Worm (Caenorhabditis elegans): ENCODE results near the gene Y38C1AA.19.

The Y38C1AA.19 gene

DNA sequence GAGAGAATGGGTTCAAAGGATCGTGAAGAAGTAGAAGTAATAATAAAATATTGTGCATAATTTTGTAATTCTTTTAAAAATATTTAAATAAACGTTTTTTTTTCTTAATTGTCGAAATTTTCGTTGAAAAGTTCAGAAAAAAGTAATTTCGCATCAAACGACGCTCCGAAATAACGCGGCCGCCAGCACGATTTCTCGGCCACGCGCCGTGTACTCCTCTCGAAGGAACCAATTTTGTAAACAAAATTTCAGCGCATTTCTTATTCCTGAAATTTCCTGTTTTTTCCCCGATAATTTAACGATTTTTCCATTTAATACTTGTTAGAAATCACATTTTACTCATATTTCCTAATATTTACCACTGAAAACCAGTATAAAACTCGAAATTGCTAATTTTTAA lies 32.1 kb downstream of the Y38C1AA.19 start, which contains the start of gene Y38C1AA.12 (continued):
- no peak for TF ChIP-seq peb-1 (tag; optimal IDR thresholded peaks at IDR 0.05)
- peak; percentile 44 for TF ChIP-seq snpc-4 (tag; optimal IDR thresholded peaks at IDR 0.05)
- no peak for TF ChIP-seq elt-1 (tag; optimal IDR thresholded peaks at IDR 0.05)
- TF ChIP-seq nhr-25 (tag; optimal IDR thresholded peaks at IDR 0.05): peak; percentile 60
- no peak for TF ChIP-seq lin-39 (tag; optimal IDR thresholded peaks at IDR 0.05)
- peak; percentile 84 for TF ChIP-seq unc-55 (GFP tag; optimal IDR thresholded peaks at IDR 0.05)
- no peak for TF ChIP-seq elt-3 (tag; optimal IDR thresholded peaks at IDR 0.05)
- TF ChIP-seq sma-3 (GFP tag; optimal IDR thresholded peaks at IDR 0.05): peak; percentile 89
- TF ChIP-seq ztf-1 (GFP tag; conservative IDR thresholded peaks at IDR 0.05): no peak
- peak; percentile 82 for TF ChIP-seq F13H6.1 (tag; optimal IDR thresholded peaks at IDR 0.05)
- TF ChIP-seq dmd-4 (tag; optimal IDR thresholded peaks at IDR 0.05): no peak
- peak; percentile 59 for TF ChIP-seq sem-4 (tag; optimal IDR thresholded peaks at IDR 0.05)
- TF ChIP-seq sma-9 (GFP tag; optimal IDR thresholded peaks at IDR 0.05): peak; percentile 88
- TF ChIP-seq sma-9 (tag; optimal IDR thresholded peaks at IDR 0.05): no peak
- TF ChIP-seq unc-62 (GFP tag; optimal IDR thresholded peaks at IDR 0.05): no peak

- TF ChIP-seq elt-1 (tag; optimal IDR thresholded peaks at IDR 0.05) (no peak), R02D3.7 (tag; optimal IDR thresholded peaks at IDR 0.05) (no peak), fos-1 (tag; optimal IDR thresholded peaks at IDR 0.05) (no peak), crh-2 (tag; optimal IDR thresholded peaks at IDR 0.05) (no peak), nhr-23 (tag; optimal IDR thresholded peaks at IDR 0.05) (no peak), ztf-11 (tag; optimal IDR thresholded peaks at IDR 0.05) (no peak), blmp-1 (tag; optimal IDR thresholded peaks at IDR 0.05; ENCODE audit: insufficient read depth) (no peak), mbf-1 (tag; optimal IDR thresholded peaks at IDR 0.05) (no peak), lin-11 (tag; optimal IDR thresholded peaks at IDR 0.05) (no peak), zag-1 (tag; optimal IDR thresholded peaks at IDR 0.05) (no peak), Y55F3AM.14 (GFP tag; optimal IDR thresholded peaks at IDR 0.05) (no peak), alr-1 (tag; optimal IDR thresholded peaks at IDR 0.05) (no peak), skn-1 (tag; optimal IDR thresholded peaks at IDR 0.05) (no peak)
Observed at ce11 chrIV:194442-194841, 34.5 kb downstream of the Y38C1AA.19 start, which contains the start of gene csn-3. Gene csn-3 (plus strand): TSS chrIV:194742.

ce11 chrIV:202921-203652 lies 43.1 kb downstream of the Y38C1AA.19 start, which contains the start of gene gfrp-1:
Gene gfrp-1 (plus strand): TSS chrIV:203602.
- TF ChIP-seq unc-55 (GFP tag; optimal IDR thresholded peaks at IDR 0.05) (no peak), ZK546.5 (tag; optimal IDR thresholded peaks at IDR 0.05) (no peak), C34F6.9 (tag; optimal IDR thresholded peaks at IDR 0.05) (no peak), ztf-11 (tag; optimal IDR thresholded peaks at IDR 0.05) (no peak), lin-39 (tag; optimal IDR thresholded peaks at IDR 0.05) (no peak), nhr-77 (tag; optimal IDR thresholded peaks at IDR 0.05) (no peak), R02D3.7 (tag; optimal IDR thresholded peaks at IDR 0.05) (no peak), ztf-4 (tag; optimal IDR thresholded peaks at IDR 0.05) (no peak), unc-62 (GFP tag; optimal IDR thresholded peaks at IDR 0.05) (no peak), nhr-6 (tag; optimal IDR thresholded peaks at IDR 0.05) (no peak), gmeb-1 (tag; optimal IDR thresholded peaks at IDR 0.05) (no peak), blmp-1 (tag; optimal IDR thresholded peaks at IDR 0.05; ENCODE audit: insufficient read depth) (no peak), F13H6.1 (tag; optimal IDR thresholded peaks at IDR 0.05) (no peak), nhr-23 (tag; optimal IDR thresholded peaks at IDR 0.05) (no peak)

- TF ChIP-seq egl-27 (tag; optimal IDR thresholded peaks at IDR 0.05) (no peak), nhr-23 (tag; optimal IDR thresholded peaks at IDR 0.05) (no peak), snpc-4 (tag; optimal IDR thresholded peaks at IDR 0.05) (no peak), crh-2 (tag; optimal IDR thresholded peaks at IDR 0.05) (no peak)
Observed at ce11 chrIV:204998-205397, 45.0 kb downstream of the Y38C1AA.19 start, which contains the start of gene coa-1. Gene coa-1 (plus strand): TSS chrIV:205298.

DNA sequence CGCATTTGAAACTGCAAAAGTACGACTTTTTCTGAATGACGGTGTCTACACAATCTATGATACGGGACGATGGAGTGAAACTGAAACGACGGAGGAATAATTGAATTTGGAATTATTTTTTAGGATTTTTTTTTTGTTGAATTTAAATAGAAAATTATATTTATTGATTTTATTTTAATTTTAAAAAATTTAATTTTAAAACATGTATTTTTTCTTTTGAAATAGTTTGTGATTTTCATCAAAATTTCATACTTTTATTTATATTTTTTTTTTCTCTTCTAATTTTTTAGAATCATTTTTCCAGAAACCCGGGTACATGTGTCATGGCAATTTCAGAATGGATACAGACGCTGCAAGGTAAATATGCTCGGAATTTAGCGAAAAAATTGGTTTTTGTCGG lies 47.9 kb downstream of the Y38C1AA.19 start, which contains the start of gene Y38C1AA.1:
Y38C1AA.1 (plus strand) TSS at position 301 of the 400 bp plus-strand sequence.
- TF ChIP-seq elt-3 (tag; optimal IDR thresholded peaks at IDR 0.05): no peak
- no peak for TF ChIP-seq snpc-4 (tag; optimal IDR thresholded peaks at IDR 0.05)
- no peak for TF ChIP-seq nhr-23 (tag; optimal IDR thresholded peaks at IDR 0.05)
- TF ChIP-seq lin-39 (tag; optimal IDR thresholded peaks at IDR 0.05): no peak
- no peak for TF ChIP-seq sem-4 (tag; optimal IDR thresholded peaks at IDR 0.05)
- no peak for TF ChIP-seq lin-13 (GFP tag; optimal IDR thresholded peaks at IDR 0.05)
- TF ChIP-seq alr-1 (tag; optimal IDR thresholded peaks at IDR 0.05): no peak
- TF ChIP-seq peb-1 (tag; optimal IDR thresholded peaks at IDR 0.05): no peak
- TF ChIP-seq nhr-21 (tag; optimal IDR thresholded peaks at IDR 0.05): no peak
- TF ChIP-seq zag-1 (tag; optimal IDR thresholded peaks at IDR 0.05): no peak
- no peak for TF ChIP-seq lin-11 (tag; optimal IDR thresholded peaks at IDR 0.05)
- no peak for TF ChIP-seq nhr-11 (tag; optimal IDR thresholded peaks at IDR 0.05)
- no peak for TF ChIP-seq blmp-1 (tag; optimal IDR thresholded peaks at IDR 0.05; ENCODE audit: insufficient read depth)

Measured in whole organism, L2 larva.